Worm (Caenorhabditis elegans) whole organism, L4 larva: Measurements from ENCODE around the gene mltn-6.

Experiments used
- D1046.2 ChIP-seq: fragments of 200-800 bp; sonication (Bioruptor generic); IDR thresholded peaks from 2 replicates; pipeline ENCODE4 v1.3.6; 2022; ENCODE audit warnings: missing genetic modification characterization, missing compliant biosample characterization
- R02D3.7 ChIP-seq: fragments of 150-350 bp; sonication (generic microtip); optimal IDR thresholded peaks from 3 replicates; lab custom pipeline; 2014; ENCODE audit warnings: missing biosample characterization, missing genetic modification characterization
- Y75B8A.6 ChIP-seq: fragments of 200-800 bp; sonication (Bioruptor generic); IDR thresholded peaks from 2 replicates; pipeline ENCODE4 v1.3.6; 2022; ENCODE audit warnings: missing genetic modification reagents, missing genetic modification characterization, missing compliant biosample characterization
- aha-1 ChIP-seq: fragments of 150-350 bp; peaks from one replicate; lab custom pipeline; 2014; ENCODE audit warnings: missing biosample characterization, missing genetic modification characterization
- ceh-44 ChIP-seq: fragments of 200-800 bp; sonication (Bioruptor generic); IDR thresholded peaks from 2 replicates; pipeline ENCODE4 v1.3.6; 2022; ENCODE audit warnings: missing genetic modification reagents, missing genetic modification characterization, missing compliant biosample characterization
- ceh-82 ChIP-seq: sonication (generic microtip); optimal IDR thresholded peaks from 2 replicates; lab custom pipeline; 2017; ENCODE audit warnings: missing biosample characterization, missing genetic modification characterization
- cey-2 ChIP-seq: sonication (generic microtip); optimal IDR thresholded peaks from 3 replicates; lab custom pipeline; 2017; ENCODE audit warnings: missing genetic modification characterization, mild to moderate bottlenecking, missing compliant biosample characterization, antibody characterized with exemption, borderline replicate concordance; ENCODE audit not compliant: insufficient read depth
- daf-16 ChIP-seq, 3 experiments: sonication (generic microtip); optimal IDR thresholded peaks; 2 replicates each; lab custom pipeline; 2016 to 2017; ENCODE audit warnings: missing genetic modification characterization in 3 of 3, missing genetic modification reagents in 3 of 3, mild to moderate bottlenecking in 2 of 3, missing compliant biosample characterization in 2 of 3, missing biosample characterization in 1 of 3, moderate library complexity in 1 of 3
- daf-8 ChIP-seq: fragments of 200-800 bp; sonication (Bioruptor generic); IDR thresholded peaks from 2 replicates; pipeline ENCODE4 v1.3.6; 2022; ENCODE audit warnings: missing genetic modification characterization, missing compliant biosample characterization
- dmd-6 ChIP-seq: fragments of 200-800 bp; sonication (Bioruptor generic); IDR thresholded peaks from 2 replicates; pipeline ENCODE4 v1.3.6; 2022; ENCODE audit warnings: missing genetic modification reagents, missing genetic modification characterization, missing compliant biosample characterization
- dmd-9 ChIP-seq: fragments of 200-800 bp; sonication (Bioruptor generic); IDR thresholded peaks from 2 replicates; pipeline ENCODE4 v1.3.6; 2022; ENCODE audit warnings: missing genetic modification reagents, missing genetic modification characterization, missing compliant biosample characterization
- dve-1 ChIP-seq: sonication (generic microtip); optimal IDR thresholded peaks from 2 replicates; lab custom pipeline; 2017; ENCODE audit warnings: antibody characterized with exemption, mild to moderate bottlenecking, missing genetic modification characterization, missing compliant biosample characterization; ENCODE audit not compliant: insufficient read depth
- fkh-10 ChIP-seq: fragments of 150-350 bp; optimal IDR thresholded peaks from 2 replicates; lab custom pipeline; 2014; ENCODE audit warnings: missing biosample characterization, missing genetic modification reagents, missing genetic modification characterization
- fos-1 ChIP-seq: fragments of 150-350 bp; optimal IDR thresholded peaks from 2 replicates; lab custom pipeline; 2014; ENCODE audit warnings: missing biosample characterization, missing genetic modification characterization
- hif-1 ChIP-seq, 2 experiments: sonication (generic microtip); optimal IDR thresholded peaks; 2 replicates each; lab custom pipeline; 2016 to 2017; ENCODE audit warnings: missing compliant biosample characterization in 2 of 2, missing genetic modification characterization in 2 of 2, missing genetic modification reagents in 2 of 2, missing genotype in 2 of 2, mild to moderate bottlenecking in 1 of 2
- hlh-11 ChIP-seq: fragments of 200-800 bp; sonication (Bioruptor generic); optimal IDR thresholded peaks from 2 replicates; lab custom pipeline; 2018; ENCODE audit warnings: mild to moderate bottlenecking, missing genetic modification characterization, missing compliant biosample characterization
- hlh-30 ChIP-seq: sonication (generic microtip); optimal IDR thresholded peaks from 2 replicates; lab custom pipeline; 2017; ENCODE audit warnings: antibody characterized with exemption, mild to moderate bottlenecking, missing genetic modification characterization, missing compliant biosample characterization; ENCODE audit not compliant: insufficient read depth
- hmg-1.1 ChIP-seq: fragments of 200-800 bp; sonication (Bioruptor generic); IDR thresholded peaks from 2 replicates; pipeline ENCODE4 v1.3.6; 2022; ENCODE audit warnings: missing genetic modification reagents, missing genetic modification characterization, missing compliant biosample characterization
- jun-1 ChIP-seq: fragments of 150-350 bp; optimal IDR thresholded peaks from 2 replicates; lab custom pipeline; 2014; ENCODE audit warnings: missing biosample characterization, missing genetic modification reagents, missing genetic modification characterization
- lim-7 ChIP-seq: fragments of 200-800 bp; sonication (Bioruptor generic); IDR thresholded peaks from 2 replicates; pipeline ENCODE4 v1.3.6; 2022; ENCODE audit warnings: missing genetic modification characterization, missing compliant biosample characterization
- lin-15B ChIP-seq: fragments of 150-350 bp; sonication (generic microtip); optimal IDR thresholded peaks from 3 replicates; lab custom pipeline; 2014; ENCODE audit warnings: missing biosample characterization, missing genetic modification characterization
- lin-39 ChIP-seq: fragments of 150-350 bp; optimal IDR thresholded peaks from 2 replicates; lab custom pipeline; 2014; ENCODE audit warnings: missing biosample characterization, missing genetic modification reagents, missing genetic modification characterization
- lsy-2 ChIP-seq, 2 experiments: fragments of 150-350 bp in 1 of 2; sonication (generic microtip) in 1 of 2; optimal IDR thresholded peaks; 2 replicates each; lab custom pipeline; 2014 to 2017; ENCODE audit warnings: missing biosample characterization in 2 of 2, missing genetic modification characterization in 2 of 2
- mdl-1 ChIP-seq, 2 experiments: fragments of 150-350 bp in 1 of 2; sonication (generic microtip) in 1 of 2; optimal IDR thresholded peaks; 2 replicates each; lab custom pipeline; 2014 to 2017; ENCODE audit warnings: missing biosample characterization in 2 of 2, missing genetic modification characterization in 2 of 2
- mdt-29 ChIP-seq: fragments of 200-800 bp; sonication (Bioruptor generic); IDR thresholded peaks from 2 replicates; pipeline ENCODE4 v1.3.6; 2022; ENCODE audit warnings: missing genetic modification reagents, missing genetic modification characterization, missing compliant biosample characterization
- mxl-3 ChIP-seq: fragments of 200-800 bp; sonication (Bioruptor generic); optimal IDR thresholded peaks from 2 replicates; lab custom pipeline; 2018; ENCODE audit warnings: mild to moderate bottlenecking, missing genetic modification characterization, missing compliant biosample characterization
- nhr-10 ChIP-seq: fragments of 150-350 bp; optimal IDR thresholded peaks from 2 replicates; lab custom pipeline; 2014; ENCODE audit warnings: missing biosample characterization, missing genetic modification characterization
- nhr-111 ChIP-seq: fragments of 200-800 bp; sonication (Bioruptor generic); optimal IDR thresholded peaks from 2 replicates; lab custom pipeline; 2018; ENCODE audit warnings: mild to moderate bottlenecking, missing genetic modification characterization, missing compliant biosample characterization
- nhr-237 ChIP-seq: sonication (generic microtip); optimal IDR thresholded peaks from 2 replicates; lab custom pipeline; 2017; ENCODE audit warnings: missing biosample characterization, missing genetic modification characterization
- nhr-25 ChIP-seq: sonication (generic microtip); optimal IDR thresholded peaks from 2 replicates; lab custom pipeline; 2017; ENCODE audit warnings: missing genetic modification characterization, mild to moderate bottlenecking, missing compliant biosample characterization, antibody characterized with exemption, moderate library complexity, borderline replicate concordance; ENCODE audit not compliant: insufficient read depth
- nhr-28 ChIP-seq: fragments of 150-350 bp; optimal IDR thresholded peaks from 2 replicates; lab custom pipeline; 2014; ENCODE audit warnings: missing biosample characterization, missing genetic modification characterization
- nhr-48 ChIP-seq: sonication (generic microtip); optimal IDR thresholded peaks from 2 replicates; lab custom pipeline; 2016; ENCODE audit warnings: mild to moderate bottlenecking, missing genetic modification characterization, missing compliant biosample characterization
- nhr-76 ChIP-seq: fragments of 150-350 bp; optimal IDR thresholded peaks from 2 replicates; lab custom pipeline; 2014; ENCODE audit warnings: missing biosample characterization, missing genetic modification characterization
- pqm-1 ChIP-seq: sonication (generic microtip); optimal IDR thresholded peaks from 2 replicates; lab custom pipeline; 2017; ENCODE audit warnings: missing biosample characterization, missing genetic modification characterization
- saeg-2 ChIP-seq: fragments of 200-800 bp; sonication (Bioruptor generic); IDR thresholded peaks from 2 replicates; pipeline ENCODE4 v1.3.6; 2022; ENCODE audit warnings: missing genetic modification reagents, missing genetic modification characterization, missing compliant biosample characterization
- set-16 ChIP-seq: fragments of 200-800 bp; sonication (Bioruptor generic); IDR thresholded peaks from 2 replicates; pipeline ENCODE4 v1.3.6; 2022; ENCODE audit warnings: missing genetic modification reagents, missing genetic modification characterization, missing compliant biosample characterization
- tra-1 ChIP-seq: fragments of 200-800 bp; sonication (Bioruptor generic); IDR thresholded peaks from 2 replicates; pipeline ENCODE4 v1.3.6; 2022; ENCODE audit warnings: missing genetic modification reagents, missing genetic modification characterization, missing compliant biosample characterization
- unc-62 ChIP-seq, 3 experiments: fragments of 150-350 bp in 1 of 3; sonication (generic microtip); optimal IDR thresholded peaks in 2 of 3; peaks in 1 of 3; 1 replicate in 1 of 3; 2 replicates in 2 of 3; lab custom pipeline; 2014 to 2017; ENCODE audit warnings: missing biosample characterization in 3 of 3, missing genetic modification characterization in 3 of 3, missing genetic modification reagents in 3 of 3, missing genotype in 1 of 3
- vab-7 ChIP-seq: fragments of 200-800 bp; sonication (Bioruptor generic); IDR thresholded peaks from 2 replicates; pipeline ENCODE4 v1.3.6; 2022; ENCODE audit warnings: missing genetic modification reagents, missing genetic modification characterization, missing compliant biosample characterization
- zag-1 ChIP-seq: fragments of 150-350 bp; optimal IDR thresholded peaks from 2 replicates; lab custom pipeline; 2014; ENCODE audit warnings: missing biosample characterization, missing genetic modification characterization
- zfp-2 ChIP-seq: sonication (generic microtip); optimal IDR thresholded peaks from 2 replicates; lab custom pipeline; 2016; ENCODE audit warnings: mild to moderate bottlenecking, missing genetic modification characterization, missing compliant biosample characterization
- zip-2 ChIP-seq: fragments of 150-350 bp; optimal IDR thresholded peaks from 2 replicates; lab custom pipeline; 2014; ENCODE audit warnings: missing biosample characterization, missing genetic modification characterization

The mltn-6 gene

ce11 chrV:380186-380585 is 15.4 kb downstream of the mltn-6 start, which contains the start of gene mltn-8:
mltn-8 (minus strand) TSS chrV:380286.
- no peak for TF ChIP-seq zfp-2 (tag; lab: Kevin White, UChicago)
- no peak for TF ChIP-seq set-16 (GFP tag; lab: Robert Waterston, UW)
- no peak for TF ChIP-seq fos-1 (tag; lab: Kevin White, UChicago)
- TF ChIP-seq dmd-9 (GFP tag; lab: Robert Waterston, UW): no peak
- TF ChIP-seq lin-15B (tag; lab: Kevin White, UChicago): no peak
- no peak for TF ChIP-seq ceh-44 (GFP tag; lab: Robert Waterston, UW)
- no peak for TF ChIP-seq lim-7 (GFP tag; lab: Robert Waterston, UW)
- TF ChIP-seq nhr-10 (tag; lab: Kevin White, UChicago): no peak
- TF ChIP-seq nhr-76 (tag; lab: Kevin White, UChicago): no peak
- TF ChIP-seq nhr-25 (tag; lab: Kevin White, UChicago): no peak
- no peak for TF ChIP-seq nhr-48 (tag; lab: Kevin White, UChicago)
- TF ChIP-seq Y75B8A.6 (GFP tag; lab: Robert Waterston, UW): no peak
- no peak for TF ChIP-seq tra-1 (GFP tag; lab: Robert Waterston, UW)
- no peak for TF ChIP-seq aha-1

- TF ChIP-seq dmd-9 (GFP tag; lab: Robert Waterston, UW) (no peak), nhr-28 (tag; lab: Kevin White, UChicago) (peak; percentile 87), lin-39 (tag; lab: Kevin White, UChicago) (no peak), nhr-10 (tag; lab: Kevin White, UChicago) (peak; percentile 11), ceh-44 (GFP tag; lab: Robert Waterston, UW) (no peak), ceh-82 (no peak), hlh-30 (peak; percentile 73), daf-8 (GFP tag; lab: Robert Waterston, UW) (no peak), zag-1 (tag; lab: Kevin White, UChicago) (no peak), jun-1 (tag; lab: Kevin White, UChicago) (no peak), lsy-2 (tag; optimal IDR thresholded peaks at IDR 0.05; lab: Kevin White, UChicago) (peak in 1 of 2 experiments; percentile 33), vab-7 (no peak), unc-62 (GFP tag; optimal IDR thresholded peaks at IDR 0.05 in 1 of 2; lab: Kevin White, UChicago) (peak in 1 of 2 experiments; percentile 93), unc-62 (tag; optimal IDR thresholded peaks at IDR 0.05; lab: Kevin White, UChicago) (no peak), dmd-6 (GFP tag; lab: Robert Waterston, UW) (peak; percentile 43), R02D3.7 (no peak), hlh-11 (tag; lab: Kevin White, UChicago) (peak; percentile 87), cey-2 (tag; lab: Kevin White, UChicago) (peak; percentile 82), mdl-1 (tag; optimal IDR thresholded peaks at IDR 0.05; lab: Kevin White, UChicago) (peak; percentile 45 to 88), daf-16 (GFP tag; optimal IDR thresholded peaks at IDR 0.05; lab: Kevin White, UChicago) (no peak), daf-16 (tag; optimal IDR thresholded peaks at IDR 0.05; lab: Kevin White, UChicago) (peak; percentile 68), mxl-3 (GFP tag; lab: Kevin White, UChicago) (peak; percentile 91), aha-1 (peak; percentile 51), nhr-111 (no peak), pqm-1 (tag; lab: Kevin White, UChicago) (peak; percentile 6), hif-1 (tag; optimal IDR thresholded peaks at IDR 0.05; lab: Kevin White, UChicago) (no peak), lin-15B (tag; lab: Kevin White, UChicago) (no peak), dve-1 (peak; percentile 48), zip-2 (tag; lab: Kevin White, UChicago) (no peak), D1046.2 (GFP tag; lab: Robert Waterston, UW) (no peak), hmg-1.1 (no peak), nhr-237 (tag; lab: Kevin White, UChicago) (no peak), saeg-2 (GFP tag; lab: Robert Waterston, UW) (no peak), nhr-25 (tag; lab: Kevin White, UChicago) (peak; percentile 36), fkh-10 (no peak), nhr-48 (tag; lab: Kevin White, UChicago) (peak; percentile 88), mdt-29 (GFP tag; lab: Robert Waterston, UW) (no peak)
Observed at ce11 chrV:381227-381950, 16.6 kb downstream of the mltn-6 start, which contains the start of gene ZK6.8. ZK6.8 (plus strand) TSS chrV:381908.
